Fruit fly (Drosophila melanogaster) Kc167 (cell line): ENCODE results near the gene yellow-e2.

Experiments used
- Myc ChIP-seq: fragments of >200 bp; optimal IDR thresholded peaks from 2 replicates; lab custom pipeline; 2017; ENCODE audit warnings: missing external identifiers
- Sin3A ChIP-seq: fragments of >200 bp; optimal IDR thresholded peaks from 2 replicates; lab custom pipeline; 2018; ENCODE audit warnings: missing external identifiers
- h ChIP-seq: fragments of >200 bp; optimal IDR thresholded peaks from 3 replicates; lab custom pipeline; 2018; ENCODE audit warnings: missing external identifiers
- insv ChIP-seq: fragments of >200 bp; optimal IDR thresholded peaks from 3 replicates; lab custom pipeline; 2018; ENCODE audit warnings: missing external identifiers
- psq ChIP-seq: fragments of >200 bp; optimal IDR thresholded peaks from 2 replicates; lab custom pipeline; 2017; ENCODE audit warnings: missing external identifiers
- ttk ChIP-seq: sonication (Bioruptor generic); optimal IDR thresholded peaks from 2 replicates; lab custom pipeline; 2017; ENCODE audit warnings: missing external identifiers

The yellow-e2 gene

DNA sequence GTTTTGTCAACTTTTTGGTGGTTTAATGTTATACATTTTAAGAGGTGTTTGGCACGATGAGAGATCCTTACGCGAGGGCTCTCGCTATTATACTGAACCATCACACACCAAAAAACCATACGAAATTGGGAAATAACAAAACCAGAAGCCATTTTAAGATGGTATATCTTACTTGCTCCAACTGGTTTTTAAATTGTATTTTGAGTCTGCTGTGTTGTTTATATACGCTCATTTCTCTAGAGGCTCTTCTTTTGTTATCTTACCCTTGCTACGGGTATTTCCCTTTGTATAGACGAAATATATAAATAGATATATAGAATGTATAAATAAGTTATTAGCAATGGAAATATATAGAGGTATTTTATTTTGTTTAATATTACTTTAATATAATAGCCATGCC is at the start of gene yellow-e2:
TSS of gene yellow-e2 (minus strand) at position 101 of the 400 bp plus-strand sequence.
- no peak for TF ChIP-seq insv (lab: Kevin White, UChicago)
- TF ChIP-seq Myc = no peak
- no peak for TF ChIP-seq Sin3A
- no peak for TF ChIP-seq h (lab: Kevin White, UChicago)
- no peak for TF ChIP-seq ttk (lab: Kevin White, UChicago)
- no peak for TF ChIP-seq psq (lab: Kevin White, UChicago)

DNA sequence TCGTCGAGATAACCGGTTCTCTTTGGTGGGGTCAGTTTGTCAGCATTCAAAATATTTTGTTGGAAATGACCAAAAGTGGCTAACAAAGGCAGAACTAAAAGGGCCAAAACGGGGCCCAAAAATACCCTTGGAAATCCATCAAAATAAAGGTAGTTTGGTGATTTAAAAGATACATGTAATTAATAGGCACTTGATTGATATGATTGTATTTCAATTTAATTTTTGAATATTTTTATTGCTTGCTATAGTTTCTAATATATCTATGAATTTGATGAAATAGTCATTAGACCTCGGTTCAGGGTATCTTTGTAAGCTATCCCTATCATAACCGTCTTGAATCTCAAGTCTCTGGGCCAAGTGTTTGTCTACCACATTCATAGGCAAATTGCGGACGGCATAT is 47.2 kb upstream of the yellow-e2 start:
- no peak for TF ChIP-seq psq (lab: Kevin White, UChicago)
- no peak for TF ChIP-seq insv (lab: Kevin White, UChicago)
- no peak for TF ChIP-seq ttk (lab: Kevin White, UChicago)
- no peak for TF ChIP-seq Myc
- TF ChIP-seq h (lab: Kevin White, UChicago) = no peak
- no peak for TF ChIP-seq Sin3A

DNA sequence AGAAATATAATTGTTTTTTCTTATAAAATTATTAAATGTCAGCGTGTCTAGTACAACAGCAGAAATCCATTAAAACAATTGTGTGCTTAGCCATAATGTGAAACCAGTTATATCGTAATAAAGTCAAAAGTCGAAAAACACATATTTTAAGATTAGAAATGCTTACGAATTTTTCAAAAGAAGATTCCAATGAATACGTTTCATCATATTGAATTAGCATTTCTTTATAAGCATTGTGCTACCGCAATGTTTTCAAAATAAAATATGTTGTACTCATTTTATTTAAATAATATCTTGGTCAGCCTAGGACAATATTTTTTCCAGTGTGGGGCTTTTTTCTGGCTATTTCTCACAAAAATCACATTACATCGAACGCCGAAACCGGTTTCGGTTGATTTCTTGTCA is 46.1 kb upstream of the yellow-e2 start:
- TF ChIP-seq h (lab: Kevin White, UChicago) (no peak), Myc (no peak), ttk (lab: Kevin White, UChicago) (no peak), psq (lab: Kevin White, UChicago) (no peak), insv (lab: Kevin White, UChicago) (no peak), Sin3A (no peak)

DNA sequence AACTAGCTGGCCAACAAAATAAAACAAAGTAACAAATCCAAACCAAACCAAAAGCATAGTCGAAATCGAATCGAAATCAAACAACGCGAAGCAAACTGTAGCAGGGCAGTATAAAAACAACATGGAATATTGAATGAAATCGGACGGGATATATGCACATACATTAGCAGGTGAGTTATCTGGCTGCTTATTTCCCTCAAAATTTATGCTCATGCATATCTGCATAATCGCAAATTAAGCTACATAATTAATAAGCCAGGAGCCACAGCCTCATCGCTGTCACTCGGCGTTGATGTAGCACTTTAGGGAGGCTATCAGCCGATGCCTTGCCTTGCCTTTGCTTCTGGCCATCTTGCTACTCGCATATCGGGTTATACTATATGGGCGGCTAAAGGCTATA is 45.5 kb upstream of the yellow-e2 start:
- TF ChIP-seq Myc (no peak), insv (lab: Kevin White, UChicago) (no peak), psq (lab: Kevin White, UChicago) (no peak), ttk (lab: Kevin White, UChicago) (no peak), h (lab: Kevin White, UChicago) (no peak), Sin3A (no peak)

DNA sequence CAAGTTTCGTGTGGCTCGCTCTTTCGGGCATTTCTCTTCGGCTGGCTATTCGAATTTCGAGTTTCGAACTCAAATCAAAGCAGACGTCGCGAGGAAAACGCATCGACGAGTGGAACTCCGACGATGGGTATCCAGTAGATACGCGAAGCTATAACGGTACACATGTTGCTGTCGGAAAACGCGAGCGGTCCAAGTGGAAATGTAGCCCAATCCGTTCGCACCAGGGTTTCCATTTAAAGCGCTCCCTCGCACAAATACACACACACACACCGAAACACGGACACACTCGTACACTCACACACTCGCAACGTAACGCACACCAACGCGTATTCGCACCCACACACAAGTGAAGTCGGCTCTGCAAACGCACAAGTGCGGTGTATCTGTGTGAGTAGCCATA is 43.5 kb upstream of the yellow-e2 start, which contains the start of gene side-IV:
TSS of gene side-IV (plus strand) at position 253 of the 400 bp plus-strand sequence.
- TF ChIP-seq ttk (lab: Kevin White, UChicago) (no peak), h (lab: Kevin White, UChicago) (no peak), insv (lab: Kevin White, UChicago) (no peak), psq (lab: Kevin White, UChicago) (no peak), Sin3A (no peak), Myc (no peak)

DNA sequence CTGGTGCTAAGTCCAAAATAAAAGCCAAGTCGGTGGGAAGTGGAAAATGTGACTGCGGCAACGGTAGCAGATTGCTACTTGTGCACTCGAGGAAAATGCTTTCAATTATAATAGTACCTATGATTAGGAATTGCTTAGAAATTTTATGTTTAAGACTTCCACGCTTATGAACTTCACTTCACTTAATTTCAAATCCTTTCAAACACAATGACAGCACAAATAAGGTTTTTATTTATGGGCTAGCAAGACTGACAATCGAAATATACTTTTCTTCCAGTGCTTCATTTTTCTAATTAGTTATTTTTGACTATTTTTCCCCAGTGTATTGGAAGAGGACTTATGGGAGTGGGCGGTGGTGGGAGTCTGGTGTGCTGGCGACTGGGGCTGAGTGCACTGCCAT is 41.6 kb upstream of the yellow-e2 start:
- TF ChIP-seq Sin3A (no peak), ttk (lab: Kevin White, UChicago) (no peak), psq (lab: Kevin White, UChicago) (no peak), h (lab: Kevin White, UChicago) (no peak), Myc (no peak)

DNA sequence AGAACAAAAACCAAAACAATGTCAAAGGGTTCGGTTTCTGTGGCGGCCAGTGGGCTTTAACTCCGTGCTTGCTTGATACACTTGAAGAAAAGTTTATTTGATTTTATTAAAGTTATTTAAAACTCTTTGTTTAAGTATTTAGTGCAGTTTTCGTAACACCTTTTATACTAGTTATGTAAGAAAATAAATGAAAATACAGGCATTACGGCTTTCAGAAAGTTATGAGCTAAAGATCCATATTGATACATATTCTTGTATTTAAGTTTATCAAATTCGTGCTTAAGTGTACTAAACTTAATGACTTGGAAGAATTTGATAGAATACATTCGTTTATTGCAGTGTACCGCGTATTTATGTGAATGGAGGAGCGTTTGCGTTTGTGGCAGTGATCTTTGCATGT is 39.7 kb upstream of the yellow-e2 start:
- TF ChIP-seq psq (lab: Kevin White, UChicago) (no peak), h (lab: Kevin White, UChicago) (no peak), insv (lab: Kevin White, UChicago) (no peak), Sin3A (no peak), ttk (lab: Kevin White, UChicago) (no peak)

DNA sequence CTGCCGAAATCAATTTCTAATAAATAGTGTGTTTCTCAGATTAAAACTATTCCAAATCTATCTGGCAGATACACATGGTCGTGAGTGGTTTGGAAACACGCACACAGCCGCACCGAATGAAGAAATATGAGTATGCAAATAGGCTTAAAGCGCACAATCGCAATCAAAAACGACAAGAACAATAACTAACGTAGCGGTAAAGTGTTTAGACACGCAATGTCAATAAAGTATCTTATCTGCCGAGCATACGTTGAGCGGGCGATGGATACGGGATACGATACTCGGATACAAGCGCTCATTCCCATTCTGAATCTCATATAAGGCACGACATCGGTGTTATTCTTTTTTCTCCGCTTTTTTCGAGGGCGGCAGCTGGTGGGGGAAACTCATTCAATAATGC is 39.2 kb upstream of the yellow-e2 start:
- TF ChIP-seq Myc = no peak

DNA sequence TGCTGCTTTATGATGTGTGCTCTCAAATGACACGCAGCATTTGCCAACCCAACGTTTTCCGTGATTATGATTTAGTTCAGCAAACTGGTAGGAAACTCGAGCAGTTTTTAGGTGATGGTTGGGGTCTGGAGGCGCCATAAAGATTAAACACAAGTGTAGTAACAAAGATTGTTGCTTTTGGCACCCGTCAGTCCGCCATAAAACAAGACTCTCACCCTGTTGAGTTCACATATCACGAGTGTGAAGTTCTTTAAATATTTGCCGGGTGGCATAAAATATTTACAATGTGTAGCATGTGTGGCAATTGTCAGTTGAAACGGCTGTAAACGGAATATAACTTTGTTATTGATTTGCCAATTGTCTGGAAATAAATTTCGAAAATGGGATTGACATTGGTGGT is 34.9 kb upstream of the yellow-e2 start:
- no peak for TF ChIP-seq psq (lab: Kevin White, UChicago)
- TF ChIP-seq h (lab: Kevin White, UChicago) = no peak
- no peak for TF ChIP-seq Sin3A
- no peak for TF ChIP-seq ttk (lab: Kevin White, UChicago)
- TF ChIP-seq Myc = no peak
- no peak for TF ChIP-seq insv (lab: Kevin White, UChicago)

DNA sequence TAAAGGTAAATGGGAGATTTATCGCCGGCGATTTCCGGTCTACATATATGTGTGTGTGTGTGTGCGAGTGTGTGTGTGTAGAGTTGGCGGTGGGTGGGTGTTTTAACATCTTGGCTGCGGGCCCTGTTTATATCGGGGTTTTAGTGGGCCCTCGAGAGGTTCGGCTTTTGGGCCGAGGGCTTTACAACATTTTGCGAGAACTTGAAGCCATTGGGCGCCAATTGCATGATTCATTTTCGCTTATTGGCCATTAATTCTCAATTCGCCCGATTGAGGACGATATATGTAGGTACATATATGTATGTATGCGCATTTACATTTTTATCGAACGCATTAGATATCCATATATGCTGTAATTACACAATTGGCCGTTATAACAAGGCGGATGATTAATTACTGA is 29.0 kb upstream of the yellow-e2 start:
- TF ChIP-seq Myc (no peak), h (lab: Kevin White, UChicago) (no peak), insv (lab: Kevin White, UChicago) (no peak), Sin3A (no peak)

DNA sequence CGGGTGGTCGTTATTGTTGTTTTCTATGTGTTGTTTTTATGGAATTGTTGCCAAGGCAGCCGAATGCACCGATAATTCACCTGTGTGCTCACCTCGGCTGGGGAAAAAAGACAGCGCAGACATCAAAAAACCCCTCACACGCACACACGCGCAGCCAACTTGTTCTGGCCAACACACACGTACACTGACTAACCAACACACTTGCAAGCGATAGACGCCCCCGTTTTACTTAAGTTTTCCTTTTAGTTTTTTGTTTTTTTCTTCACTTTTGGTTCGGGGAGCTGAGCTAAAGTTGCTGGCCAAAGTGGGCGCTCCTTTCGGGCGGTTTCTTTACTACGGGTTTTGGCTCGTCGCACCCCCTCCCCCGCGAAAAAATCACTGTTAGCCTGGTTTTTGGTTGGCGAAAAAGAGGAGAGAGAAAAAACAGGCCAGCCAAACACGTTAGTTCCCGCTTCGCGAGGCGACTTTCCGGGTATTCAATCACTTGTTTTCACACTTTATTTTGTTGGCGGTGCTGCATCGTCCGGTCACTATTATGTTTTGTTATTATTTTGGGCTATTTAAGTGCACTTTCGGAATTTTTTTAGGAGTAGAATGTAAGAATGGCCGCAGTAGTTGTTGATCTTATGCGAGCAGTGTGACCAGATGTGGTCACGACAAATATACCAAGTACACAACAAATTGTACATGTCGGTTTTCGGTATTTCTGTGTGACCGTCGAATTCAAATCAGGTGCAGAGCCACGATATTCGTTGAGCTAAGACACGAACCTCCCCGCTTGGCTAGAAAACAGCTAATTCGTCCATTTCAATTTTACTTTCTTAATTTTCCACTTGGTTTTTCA is 27.7 kb upstream of the yellow-e2 start, which contains the start of gene yrt:
TSS of gene yrt (minus strand) at position 660 of the 844 bp plus-strand sequence.
- TF ChIP-seq psq (lab: Kevin White, UChicago) (no peak), h (lab: Kevin White, UChicago) (no peak), Myc (no peak), ttk (lab: Kevin White, UChicago) (no peak), insv (lab: Kevin White, UChicago) (no peak)

DNA sequence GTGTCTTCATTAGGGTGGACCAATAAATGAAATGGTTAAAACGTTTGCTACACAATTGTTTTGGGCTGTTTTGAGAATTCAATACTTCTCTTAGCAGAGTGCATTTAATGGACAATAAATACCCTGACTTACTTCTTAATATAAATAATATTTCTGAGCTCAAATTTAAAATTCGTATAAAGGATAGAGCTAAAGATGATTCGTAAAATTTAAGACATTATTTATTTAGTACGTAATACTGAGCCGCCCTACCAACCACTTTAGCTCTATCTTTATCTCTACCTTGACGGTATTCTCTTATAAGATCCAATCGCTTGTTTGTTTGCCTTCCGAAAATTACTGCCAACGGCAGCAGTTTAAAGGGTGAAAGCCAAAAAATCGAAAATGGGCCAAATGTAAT is 26.8 kb upstream of the yellow-e2 start:
- no peak for TF ChIP-seq psq (lab: Kevin White, UChicago)
- no peak for TF ChIP-seq h (lab: Kevin White, UChicago)
- TF ChIP-seq Myc = no peak
- TF ChIP-seq insv (lab: Kevin White, UChicago) = no peak
- no peak for TF ChIP-seq Sin3A
- TF ChIP-seq ttk (lab: Kevin White, UChicago) = no peak
